Fruit fly (Drosophila melanogaster): ENCODE results near the gene CG4374.

Gene CG4374

DNA sequence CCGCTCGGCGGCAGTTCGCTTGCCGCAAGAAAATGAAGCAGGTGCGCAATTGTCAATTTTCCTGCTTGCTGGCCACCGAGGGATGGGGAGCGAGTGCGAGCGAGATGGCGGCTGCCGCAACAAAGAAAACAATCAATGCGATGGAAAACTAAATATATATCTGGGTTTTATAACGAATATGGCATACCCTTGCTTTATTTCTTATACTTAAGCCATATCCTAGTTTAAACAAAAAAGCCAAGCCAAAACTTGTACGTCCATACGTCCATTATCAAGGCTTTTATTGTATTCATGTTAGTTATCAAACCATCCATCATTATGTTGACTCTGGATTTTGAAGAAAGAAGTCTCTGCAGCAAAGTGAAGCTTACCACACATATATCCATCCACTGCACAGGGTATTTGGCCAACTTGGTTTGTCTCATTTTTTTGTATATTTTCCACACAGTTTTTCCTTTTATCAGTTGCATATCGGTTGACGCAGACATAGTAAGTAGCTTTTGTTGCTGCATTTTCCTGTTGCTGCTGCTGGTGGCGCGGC is 81.2 kb downstream of the CG4374 start:
- TF ChIP-seq Ets98B (GFP tag; IDR thresholded peaks at IDR 0.05) = peak; percentile 46; the same call in 1 of the 2 replicates
- peak; percentile 38 for TF ChIP-seq CG14655 (GFP tag; optimal IDR thresholded peaks at IDR 0.05)
- TF ChIP-seq CG8301 (tag; optimal IDR thresholded peaks at IDR 0.05) = peak; percentile 39
- no peak for TF ChIP-seq Snoo (tag; optimal IDR thresholded peaks at IDR 0.05)
- no peak for TF ChIP-seq CG17806 (tag; optimal IDR thresholded peaks at IDR 0.05)

DNA sequence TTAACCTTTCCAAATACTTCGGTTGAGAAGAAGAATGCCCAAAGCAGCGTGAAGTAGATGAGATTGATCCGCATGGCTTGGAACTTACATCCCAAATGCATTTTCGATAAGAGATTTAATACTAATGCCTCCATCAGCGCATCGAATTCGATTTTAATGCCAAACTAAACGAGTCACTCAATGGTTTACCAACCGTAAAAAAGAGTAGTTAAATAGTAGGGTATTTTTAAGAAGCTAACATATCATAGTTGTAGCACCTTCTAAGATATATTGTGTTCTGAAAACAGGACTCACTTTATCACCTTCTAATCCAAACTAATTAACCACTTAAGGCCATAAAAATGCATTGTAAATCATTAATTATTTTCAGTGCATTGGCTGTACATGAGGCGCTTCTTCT is 83.3 kb downstream of the CG4374 start, which contains the start of gene CG31515:
Gene CG31515, minus strand, starts transcription at position 101 of the 400 bp plus-strand sequence.
- TF ChIP-seq Snoo (tag; optimal IDR thresholded peaks at IDR 0.05) = no peak
- no peak for TF ChIP-seq CG4496 (GFP tag; IDR thresholded peaks at IDR 0.05)
- TF ChIP-seq CG13204 (GFP tag; optimal IDR thresholded peaks at IDR 0.05) = no peak
- no peak for TF ChIP-seq CG8159 (tag; optimal IDR thresholded peaks at IDR 0.05)
- no peak for TF ChIP-seq CG12605 (GFP tag; IDR thresholded peaks at IDR 0.05)
- TF ChIP-seq CG10348 (GFP tag; IDR thresholded peaks at IDR 0.05) = no peak
- TF ChIP-seq CG15710 (tag; optimal IDR thresholded peaks at IDR 0.05) = no peak
- no peak for TF ChIP-seq D1 (tag; optimal IDR thresholded peaks at IDR 0.05)
- no peak for TF ChIP-seq fd96Ca (GFP tag; IDR thresholded peaks at IDR 0.05)
- no peak for TF ChIP-seq EcR (GFP tag; optimal IDR thresholded peaks at IDR 0.05)
- TF ChIP-seq Pif1B (GFP tag; optimal IDR thresholded peaks at IDR 0.05) = no peak
- TF ChIP-seq CG32121 (GFP tag; IDR thresholded peaks at IDR 0.05) = no peak
- TF ChIP-seq CG17806 (tag; optimal IDR thresholded peaks at IDR 0.05) = no peak
- TF ChIP-seq Pif1A (GFP tag; optimal IDR thresholded peaks at IDR 0.05) = no peak
- TF ChIP-seq Ets98B (GFP tag; IDR thresholded peaks at IDR 0.05) = no peak
- TF ChIP-seq CG9948 (tag; optimal IDR thresholded peaks at IDR 0.05) = no peak
- no peak for TF ChIP-seq CG8301 (tag; optimal IDR thresholded peaks at IDR 0.05)
- TF ChIP-seq rn (GFP tag; IDR thresholded peaks at IDR 0.05) = no peak

DNA sequence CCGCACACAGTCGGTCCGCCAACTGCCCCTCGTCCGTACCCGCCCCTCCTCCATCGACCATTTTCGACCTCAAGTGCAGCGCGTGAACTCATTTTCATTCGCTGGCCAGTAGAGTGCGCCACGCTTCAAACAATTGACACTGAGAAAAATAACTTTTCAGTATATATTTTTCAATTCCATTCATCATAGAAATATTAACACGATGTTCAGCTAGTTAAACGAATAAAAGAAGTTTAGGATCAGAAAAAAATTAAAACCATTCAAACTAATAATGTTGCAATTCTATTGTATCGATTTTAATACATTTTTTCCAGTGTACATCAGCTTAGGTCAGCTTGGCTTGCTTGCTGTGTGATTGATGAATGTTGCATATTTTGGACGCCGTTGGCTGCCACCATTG is 85.2 kb downstream of the CG4374 start:
- TF ChIP-seq CG10348 (GFP tag; IDR thresholded peaks at IDR 0.05) (peak; percentile 41; the same call in 1 of the 2 replicates), CG12605 (GFP tag; IDR thresholded peaks at IDR 0.05) (peak; percentile 51; the same call in 1 of the 2 replicates), fd96Ca (GFP tag; IDR thresholded peaks at IDR 0.05) (peak; percentile 31; the same call in 1 of the 3 replicates), Pif1B (GFP tag; optimal IDR thresholded peaks at IDR 0.05) (no peak), gl (tag; optimal IDR thresholded peaks at IDR 0.05) (no peak), CG32121 (GFP tag; IDR thresholded peaks at IDR 0.05) (peak; percentile 58), CG15710 (tag; optimal IDR thresholded peaks at IDR 0.05) (no peak), CG14655 (GFP tag; optimal IDR thresholded peaks at IDR 0.05) (peak; percentile 32), Ets98B (GFP tag; IDR thresholded peaks at IDR 0.05) (peak; percentile 46; the same call in 1 of the 2 replicates), CG4496 (GFP tag; IDR thresholded peaks at IDR 0.05) (peak; percentile 70), EcR (GFP tag; optimal IDR thresholded peaks at IDR 0.05) (no peak), CG8159 (tag; optimal IDR thresholded peaks at IDR 0.05) (peak; percentile 22), CG8301 (tag; optimal IDR thresholded peaks at IDR 0.05) (peak; percentile 38), CG13204 (GFP tag; optimal IDR thresholded peaks at IDR 0.05) (no peak), CG34367 (tag; optimal IDR thresholded peaks at IDR 0.05) (no peak), CG9948 (tag; optimal IDR thresholded peaks at IDR 0.05) (peak; percentile 18), Pif1A (GFP tag; optimal IDR thresholded peaks at IDR 0.05) (no peak), D1 (tag; optimal IDR thresholded peaks at IDR 0.05) (no peak), rn (GFP tag; IDR thresholded peaks at IDR 0.05) (0 out of 2 replicates have a peak, but pooled peaks have one; percentile 27), CG17806 (tag; optimal IDR thresholded peaks at IDR 0.05) (peak; percentile 31), Snoo (tag; optimal IDR thresholded peaks at IDR 0.05) (no peak)

DNA sequence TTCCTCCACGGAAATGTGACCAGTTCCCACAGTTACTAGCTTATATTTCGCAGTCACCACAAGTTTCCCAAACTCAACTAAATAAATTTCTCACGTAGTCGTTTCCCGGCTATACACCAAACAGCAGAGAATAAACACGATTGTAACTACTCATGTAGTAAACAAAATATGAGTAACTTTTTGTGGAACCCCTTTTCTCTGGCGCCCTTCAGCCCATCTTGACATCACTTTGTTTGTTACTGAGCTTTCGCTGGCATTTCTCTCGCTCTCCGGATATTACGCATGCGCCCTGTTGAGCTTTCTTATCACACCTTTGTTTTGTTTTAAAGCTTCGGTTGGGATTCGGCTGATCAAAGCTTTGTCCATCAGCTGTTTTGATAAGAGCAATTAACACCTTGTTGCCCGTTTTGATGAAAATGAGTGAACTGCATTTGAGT is 86.0 kb downstream of the CG4374 start:
- TF ChIP-seq Pif1B (GFP tag; optimal IDR thresholded peaks at IDR 0.05) (no peak), Pif1A (GFP tag; optimal IDR thresholded peaks at IDR 0.05) (peak; percentile 13)

DNA sequence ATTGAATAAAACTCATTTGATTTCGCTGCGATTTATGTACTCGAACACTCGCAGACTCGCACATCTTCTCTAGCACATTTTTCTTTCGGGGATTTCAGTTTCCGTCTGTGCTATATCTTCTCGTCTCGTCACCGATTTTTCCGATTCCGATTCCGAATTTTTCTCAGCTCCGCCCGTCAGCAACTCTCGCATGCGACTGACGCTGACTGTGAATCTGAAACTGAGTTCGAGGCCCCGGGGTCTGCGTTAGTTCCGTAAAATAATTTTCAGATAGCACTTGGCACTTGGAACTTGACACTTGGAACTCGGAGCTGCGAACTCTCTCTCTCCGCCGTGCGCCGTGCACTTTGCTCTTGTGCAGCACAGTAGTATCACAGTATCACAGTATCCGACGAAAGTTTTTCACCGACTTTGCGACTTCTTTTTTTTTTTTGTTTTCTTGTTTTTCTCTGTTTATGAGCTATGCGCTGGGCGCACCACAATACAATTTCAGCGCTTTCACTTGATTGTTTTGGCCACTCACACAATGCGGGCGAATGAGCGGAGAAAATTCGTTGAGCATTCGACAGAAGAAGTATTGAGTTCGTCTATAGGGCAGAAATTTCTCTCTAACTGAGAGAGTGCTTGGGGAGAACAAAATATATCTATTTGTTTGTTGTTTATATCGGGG is 87.4 kb downstream of the CG4374 start, which contains the start of gene CG4393:
Gene CG4393, minus strand, starts transcription at position 187 of the 670 bp plus-strand sequence.
- TF ChIP-seq gl (tag; optimal IDR thresholded peaks at IDR 0.05) = peak; percentile 31
- peak; percentile 16 for TF ChIP-seq CG15710 (tag; optimal IDR thresholded peaks at IDR 0.05)
- TF ChIP-seq CG12605 (GFP tag; IDR thresholded peaks at IDR 0.05) = peak; percentile 57; the same call in 1 of the 2 replicates
- TF ChIP-seq CG9948 (tag; optimal IDR thresholded peaks at IDR 0.05) = no peak
- peak; percentile 45; the same call in 1 of the 3 replicates for TF ChIP-seq CG4496 (GFP tag; IDR thresholded peaks at IDR 0.05)
- TF ChIP-seq CG8301 (tag; optimal IDR thresholded peaks at IDR 0.05) = peak; percentile 41
- TF ChIP-seq CG8159 (tag; optimal IDR thresholded peaks at IDR 0.05) = peak; percentile 0
- TF ChIP-seq Snoo (tag; optimal IDR thresholded peaks at IDR 0.05) = no peak
- TF ChIP-seq CG14655 (GFP tag; optimal IDR thresholded peaks at IDR 0.05) = peak; percentile 60
- no peak for TF ChIP-seq rn (GFP tag; IDR thresholded peaks at IDR 0.05)
- peak; percentile 55 for TF ChIP-seq Ets98B (GFP tag; IDR thresholded peaks at IDR 0.05)
- peak; percentile 53; the same call in 2 of the 3 replicates for TF ChIP-seq fd96Ca (GFP tag; IDR thresholded peaks at IDR 0.05)
- TF ChIP-seq CG17806 (tag; optimal IDR thresholded peaks at IDR 0.05) = no peak
- peak; percentile 39; the same call in 1 of the 2 replicates for TF ChIP-seq CG32121 (GFP tag; IDR thresholded peaks at IDR 0.05)
- peak; percentile 13 for TF ChIP-seq CG34367 (tag; optimal IDR thresholded peaks at IDR 0.05)
- TF ChIP-seq D1 (tag; optimal IDR thresholded peaks at IDR 0.05) = no peak
- peak; percentile 38 for TF ChIP-seq Pif1B (GFP tag; optimal IDR thresholded peaks at IDR 0.05)
- TF ChIP-seq Pif1A (GFP tag; optimal IDR thresholded peaks at IDR 0.05) = peak; percentile 52
- peak; percentile 12 for TF ChIP-seq CG13204 (GFP tag; optimal IDR thresholded peaks at IDR 0.05)
- no peak for TF ChIP-seq EcR (GFP tag; optimal IDR thresholded peaks at IDR 0.05)
- no peak for TF ChIP-seq CG10348 (GFP tag; IDR thresholded peaks at IDR 0.05)
